Worm (Caenorhabditis elegans): ENCODE measurements around the gene nspc-9.

- TF ChIP-seq lsy-2 (tag; optimal IDR thresholded peaks at IDR 0.05) (no peak), skn-1 (tag; optimal IDR thresholded peaks at IDR 0.05) (no peak), fkh-10 (GFP tag; optimal IDR thresholded peaks at IDR 0.05) (no peak), pha-4 (GFP tag; IDR thresholded peaks at IDR 0.05) (no peak), pha-4 (tag; optimal IDR thresholded peaks at IDR 0.05) (no peak), unc-130 (GFP tag; optimal IDR thresholded peaks at IDR 0.05) (no peak), Y5F2A.4 (GFP tag; optimal IDR thresholded peaks at IDR 0.05) (no peak), nhr-11 (tag; optimal IDR thresholded peaks at IDR 0.05) (no peak), saeg-2 (GFP tag; IDR thresholded peaks at IDR 0.05) (no peak), nhr-77 (tag; optimal IDR thresholded peaks at IDR 0.05) (no peak), unc-39 (tag; optimal IDR thresholded peaks at IDR 0.05) (no peak), lin-39 (tag; optimal IDR thresholded peaks at IDR 0.05) (no peak)
Observed at ce11 chrX:12306565-12306964, 36.6 kb downstream of the nspc-9 start, which contains the start of gene phf-32.
